Worm (Caenorhabditis elegans) whole organism, midembryonic: ENCODE results near the gene fkh-9.

Source experiments
- T22C8.4 ChIP-seq: fragments of 200-800 bp; sonication (Bioruptor generic); IDR thresholded peaks from 2 replicates; pipeline ENCODE4 v1.3.6; 2022; ENCODE audit warnings: missing genetic modification characterization, missing compliant biosample characterization
- cog-1 ChIP-seq: sonication (generic microtip); optimal IDR thresholded peaks from 2 replicates; lab custom pipeline; 2016; ENCODE audit warnings: missing genetic modification characterization, missing compliant biosample characterization
- flt-1 ChIP-seq: fragments of 200-800 bp; sonication (Bioruptor generic); IDR thresholded peaks from 2 replicates; pipeline ENCODE4 v1.3.6; 2022; ENCODE audit warnings: missing genetic modification characterization, missing compliant biosample characterization
- klf-2 ChIP-seq: fragments of 200-800 bp; sonication (Bioruptor generic); conservative IDR thresholded peaks from 2 replicates; pipeline ENCODE4 v1.3.6; 2022; ENCODE audit warnings: missing genetic modification reagents, missing genetic modification characterization, missing compliant biosample characterization
- med-1 ChIP-seq: sonication (generic microtip); optimal IDR thresholded peaks from 2 replicates; lab custom pipeline; 2017; ENCODE audit warnings: missing genetic modification characterization, mild to moderate bottlenecking, missing compliant biosample characterization, antibody characterized with exemption, missing genetic modification reagents; ENCODE audit not compliant: insufficient read depth
- ref-1 ChIP-seq: fragments of 200-800 bp; sonication (Bioruptor generic); conservative IDR thresholded peaks from 2 replicates; pipeline ENCODE4 v1.3.6; 2022; ENCODE audit warnings: missing genetic modification reagents, missing genetic modification characterization, missing compliant biosample characterization
- tab-1 ChIP-seq: fragments of 200-800 bp; sonication (Bioruptor generic); IDR thresholded peaks from 2 replicates; pipeline ENCODE4 v1.3.6; 2022; ENCODE audit warnings: missing genetic modification characterization, missing compliant biosample characterization
- ztf-23 ChIP-seq: fragments of 200-800 bp; sonication (Bioruptor generic); IDR thresholded peaks from 2 replicates; pipeline ENCODE4 v1.3.6; 2022; ENCODE audit warnings: missing genetic modification reagents, missing genetic modification characterization, missing compliant biosample characterization
- ztf-29 ChIP-seq: fragments of 200-800 bp; sonication (Bioruptor generic); IDR thresholded peaks from 2 replicates; pipeline ENCODE4 v1.3.6; 2022; ENCODE audit warnings: missing genetic modification reagents, missing genetic modification characterization, missing compliant biosample characterization

fkh-9 gene

ce11 chrX:3821609-3822008 lies 5.2 kb downstream of the fkh-9 start:
- TF ChIP-seq ztf-23 (no peak), ref-1 (GFP tag; lab: Robert Waterston, UW) (no peak), med-1 (no peak), flt-1 (GFP tag; lab: Robert Waterston, UW) (no peak), tab-1 (GFP tag; lab: Robert Waterston, UW) (no peak), ztf-29 (GFP tag; lab: Robert Waterston, UW) (no peak), T22C8.4 (GFP tag; lab: Robert Waterston, UW) (no peak), cog-1 (tag; lab: Kevin White, UChicago) (no peak), klf-2 (GFP tag; lab: Robert Waterston, UW) (no peak)

ce11 chrX:3820666-3821065 lies 6.1 kb downstream of the fkh-9 start:
- TF ChIP-seq tab-1 (GFP tag; lab: Robert Waterston, UW): no peak
- no peak for TF ChIP-seq ztf-23
- no peak for TF ChIP-seq ref-1 (GFP tag; lab: Robert Waterston, UW)
- TF ChIP-seq med-1: no peak
- TF ChIP-seq flt-1 (GFP tag; lab: Robert Waterston, UW): no peak
- TF ChIP-seq ztf-29 (GFP tag; lab: Robert Waterston, UW): no peak
- no peak for TF ChIP-seq cog-1 (tag; lab: Kevin White, UChicago)
- no peak for TF ChIP-seq klf-2 (GFP tag; lab: Robert Waterston, UW)

ce11 chrX:3819697-3820096 lies 7.1 kb downstream of the fkh-9 start:
- no peak for TF ChIP-seq ref-1 (GFP tag; lab: Robert Waterston, UW)
- TF ChIP-seq ztf-29 (GFP tag; lab: Robert Waterston, UW): no peak
- no peak for TF ChIP-seq T22C8.4 (GFP tag; lab: Robert Waterston, UW)
- TF ChIP-seq cog-1 (tag; lab: Kevin White, UChicago): no peak
- TF ChIP-seq klf-2 (GFP tag; lab: Robert Waterston, UW): no peak
- no peak for TF ChIP-seq ztf-23
- TF ChIP-seq tab-1 (GFP tag; lab: Robert Waterston, UW): no peak
- no peak for TF ChIP-seq med-1
- no peak for TF ChIP-seq flt-1 (GFP tag; lab: Robert Waterston, UW)

- no peak for TF ChIP-seq med-1
- TF ChIP-seq klf-2 (GFP tag; lab: Robert Waterston, UW): no peak
- no peak for TF ChIP-seq cog-1 (tag; lab: Kevin White, UChicago)
- TF ChIP-seq ref-1 (GFP tag; lab: Robert Waterston, UW): no peak
- no peak for TF ChIP-seq flt-1 (GFP tag; lab: Robert Waterston, UW)
- TF ChIP-seq T22C8.4 (GFP tag; lab: Robert Waterston, UW): no peak
- TF ChIP-seq tab-1 (GFP tag; lab: Robert Waterston, UW): no peak
- TF ChIP-seq ztf-29 (GFP tag; lab: Robert Waterston, UW): no peak
These were observed 7.8 kb downstream of the fkh-9 start for ce11 chrX:3818856-3819524.

ce11 chrX:3814827-3815226 lies 11.9 kb downstream of the fkh-9 start:
- TF ChIP-seq ref-1 (GFP tag; lab: Robert Waterston, UW) (no peak), ztf-23 (no peak), flt-1 (GFP tag; lab: Robert Waterston, UW) (no peak), tab-1 (GFP tag; lab: Robert Waterston, UW) (no peak), T22C8.4 (GFP tag; lab: Robert Waterston, UW) (no peak), ztf-29 (GFP tag; lab: Robert Waterston, UW) (no peak), cog-1 (tag; lab: Kevin White, UChicago) (no peak), med-1 (no peak), klf-2 (GFP tag; lab: Robert Waterston, UW) (no peak)

- TF ChIP-seq tab-1 (GFP tag; lab: Robert Waterston, UW): no peak
- no peak for TF ChIP-seq ztf-23
- no peak for TF ChIP-seq T22C8.4 (GFP tag; lab: Robert Waterston, UW)
- no peak for TF ChIP-seq ref-1 (GFP tag; lab: Robert Waterston, UW)
- no peak for TF ChIP-seq klf-2 (GFP tag; lab: Robert Waterston, UW)
- no peak for TF ChIP-seq flt-1 (GFP tag; lab: Robert Waterston, UW)
- TF ChIP-seq cog-1 (tag; lab: Kevin White, UChicago): no peak
- no peak for TF ChIP-seq med-1
- TF ChIP-seq ztf-29 (GFP tag; lab: Robert Waterston, UW): no peak
These were observed 19.6 kb downstream of the fkh-9 start, which contains the start of gene F35A5.1 for ce11 chrX:3807166-3807565. Gene F35A5.1, plus strand, starts transcription at chrX:3807466.

ce11 chrX:3804837-3805236 lies 21.9 kb downstream of the fkh-9 start, which contains the start of gene F35A5.2:
Gene F35A5.2, plus strand, starts transcription at chrX:3805137.
- TF ChIP-seq cog-1 (tag; lab: Kevin White, UChicago): no peak

ce11 chrX:3803314-3803713 lies 23.4 kb downstream of the fkh-9 start, which contains the start of gene F35A5.8:
Gene F35A5.8, minus strand, starts transcription at chrX:3803464.
- TF ChIP-seq ztf-29 (GFP tag; lab: Robert Waterston, UW) (no peak), flt-1 (GFP tag; lab: Robert Waterston, UW) (peak; percentile 71), cog-1 (tag; lab: Kevin White, UChicago) (peak; percentile 43), ztf-23 (0 out of 2 replicates have a peak, but pooled peaks have one; percentile 49), med-1 (no peak), tab-1 (GFP tag; lab: Robert Waterston, UW) (no peak), klf-2 (GFP tag; lab: Robert Waterston, UW) (no peak), T22C8.4 (GFP tag; lab: Robert Waterston, UW) (no peak), ref-1 (GFP tag; lab: Robert Waterston, UW) (no peak)

ce11 chrX:3802743-3803142 lies 24.0 kb downstream of the fkh-9 start:
- TF ChIP-seq ztf-29 (GFP tag; lab: Robert Waterston, UW) (no peak), T22C8.4 (GFP tag; lab: Robert Waterston, UW) (peak; percentile 48)

- no peak for TF ChIP-seq klf-2 (GFP tag; lab: Robert Waterston, UW)
- TF ChIP-seq cog-1 (tag; lab: Kevin White, UChicago): no peak
- no peak for TF ChIP-seq med-1
- TF ChIP-seq ref-1 (GFP tag; lab: Robert Waterston, UW): no peak
These were observed 28.5 kb downstream of the fkh-9 start for ce11 chrX:3798288-3798687.
